Fruit fly (Drosophila melanogaster) whole organism, embryonic: ENCODE results near the gene wry.

Experiments
- Bdp1 ChIP-seq: fragments of 200-800 bp; sonication (Bioruptor generic); optimal IDR thresholded peaks from 3 replicates; lab custom pipeline; 2016; ENCODE audit warnings: missing biosample characterization, missing genetic modification characterization
- CG18764 ChIP-seq: fragments of 200-800 bp; sonication (Bioruptor generic); optimal IDR thresholded peaks from 3 replicates; lab custom pipeline; 2016; ENCODE audit warnings: missing biosample characterization, missing genetic modification characterization
- CG2712 ChIP-seq: fragments of 200-800 bp; optimal IDR thresholded peaks from 3 replicates; lab custom pipeline; 2019; ENCODE audit warnings: missing biosample characterization, mild to moderate bottlenecking, missing genetic modification characterization, moderate library complexity
- Dp ChIP-seq: fragments of 200-800 bp; sonication (Bioruptor generic); optimal IDR thresholded peaks from 2 replicates; lab custom pipeline; 2018; ENCODE audit warnings: missing biosample characterization, mild to moderate bottlenecking, missing genetic modification characterization, moderate library complexity
- Hsf ChIP-seq: fragments of 200-800 bp; sonication (Bioruptor generic); optimal IDR thresholded peaks from 3 replicates; lab custom pipeline; 2016; ENCODE audit warnings: missing biosample characterization, missing genetic modification characterization
- Opbp ChIP-seq: fragments of 200-800 bp; sonication (Bioruptor generic); IDR thresholded peaks from 3 replicates; pipeline ENCODE4 v1.3.6; 2022; ENCODE audit warnings: missing biosample characterization, missing genetic modification characterization; ENCODE audit not compliant: partially characterized antibody
- Pdp1 ChIP-seq, 2 experiments: fragments of 200-800 bp; sonication (Bioruptor generic); optimal IDR thresholded peaks; 3 replicates each; lab custom pipeline; 2016; ENCODE audit warnings: missing biosample characterization in 2 of 2, missing genetic modification characterization in 2 of 2, mild to moderate bottlenecking in 1 of 2, moderate library complexity in 1 of 2
- Sry-δ ChIP-seq: fragments of 200-800 bp; sonication (Bioruptor generic); optimal IDR thresholded peaks from 2 replicates; lab custom pipeline; 2016; ENCODE audit warnings: missing biosample characterization, missing genetic modification characterization
- btn ChIP-seq: fragments of 200-800 bp; sonication (Bioruptor generic); optimal IDR thresholded peaks from 2 replicates; lab custom pipeline; 2016; ENCODE audit warnings: missing biosample characterization, missing genetic modification characterization
- croc ChIP-seq: fragments of 200-800 bp; sonication (Bioruptor generic); conservative IDR thresholded peaks from 3 replicates; pipeline ENCODE4 v1.3.6; 2022; ENCODE audit warnings: missing biosample characterization, missing genetic modification characterization
- fru ChIP-seq: fragments of >200 bp; optimal IDR thresholded peaks from 2 replicates; lab custom pipeline; 2017
- kni ChIP-seq: fragments of 200-800 bp; sonication (Bioruptor generic); optimal IDR thresholded peaks from 3 replicates; lab custom pipeline; 2017; ENCODE audit warnings: mild to moderate bottlenecking, missing biosample characterization, missing genetic modification reagents, missing genetic modification characterization
- pros ChIP-seq: fragments of 200-800 bp; sonication (Bioruptor generic); optimal IDR thresholded peaks from 3 replicates; lab custom pipeline; 2019; ENCODE audit warnings: missing biosample characterization, mild to moderate bottlenecking, missing genetic modification characterization, moderate library complexity
- unpg ChIP-seq: fragments of 200-800 bp; sonication (Bioruptor generic); optimal IDR thresholded peaks from 3 replicates; lab custom pipeline; 2018; ENCODE audit warnings: missing biosample characterization, mild to moderate bottlenecking, missing genetic modification characterization, moderate library complexity

DNA sequence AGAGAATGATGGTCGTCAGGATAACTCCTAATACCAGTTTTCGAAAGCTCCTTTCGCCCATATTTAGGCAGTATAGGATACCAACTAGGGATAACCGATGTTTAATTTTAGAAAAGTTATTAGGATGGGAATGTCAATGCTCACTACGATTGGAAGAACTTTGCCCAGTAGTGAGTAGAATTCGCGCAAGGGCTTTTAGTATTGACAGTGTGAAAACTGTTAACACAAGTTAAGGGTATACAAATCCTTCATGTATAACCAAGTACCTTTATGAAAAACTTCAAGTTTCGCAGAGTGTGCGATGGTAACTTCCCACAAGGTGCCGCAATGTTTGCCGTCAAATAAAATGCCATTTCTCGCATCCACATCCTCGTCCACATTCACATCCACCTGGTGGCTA lies 13.1 kb upstream of the wry start, which contains the start of gene CG31933:
- TF ChIP-seq btn (GFP tag; lab: Kevin White, UChicago), result no peak
- no peak for TF ChIP-seq croc (GFP tag; lab: Robert Waterston, UW)
- no peak for TF ChIP-seq CG2712
- no peak for TF ChIP-seq Dp (GFP tag; lab: Kevin White, UChicago)
- TF ChIP-seq Sry-δ (GFP tag; lab: Kevin White, UChicago), result no peak
- TF ChIP-seq CG18764 (GFP tag; lab: Kevin White, UChicago), result no peak
- TF ChIP-seq pros (GFP tag; lab: Kevin White, UChicago), result no peak
- no peak for TF ChIP-seq kni (GFP tag; lab: Kevin White, UChicago)
- no peak for TF ChIP-seq Bdp1
- TF ChIP-seq unpg, result no peak
- TF ChIP-seq Opbp (GFP tag; lab: Robert Waterston, UW), result no peak
- TF ChIP-seq Pdp1 (GFP tag; optimal IDR thresholded peaks at IDR 0.05; lab: Kevin White, UChicago), result no peak
- no peak for TF ChIP-seq Hsf
- TF ChIP-seq fru (lab: Kevin White, UChicago), result no peak
